Worm (Caenorhabditis elegans): ENCODE measurements around the gene try-1.

- TF ChIP-seq ama-1 (optimal IDR thresholded peaks at IDR 0.05) = no peak
- no peak for TF ChIP-seq elt-4 (tag; optimal IDR thresholded peaks at IDR 0.05)
- no peak for TF ChIP-seq odd-2 (tag; optimal IDR thresholded peaks at IDR 0.05)
- TF ChIP-seq ceh-30 (tag; optimal IDR thresholded peaks at IDR 0.05) = no peak
- no peak for TF ChIP-seq hlh-13 (GFP tag; optimal IDR thresholded peaks at IDR 0.05)
- TF ChIP-seq npax-4 (tag; optimal IDR thresholded peaks at IDR 0.05) = no peak
- no peak for TF ChIP-seq nhr-11 (tag; optimal IDR thresholded peaks at IDR 0.05)
- no peak for TF ChIP-seq fkh-10 (GFP tag; optimal IDR thresholded peaks at IDR 0.05)
- no peak for TF ChIP-seq ceh-19 (GFP tag; optimal IDR thresholded peaks at IDR 0.05)
- TF ChIP-seq ceh-45 (GFP tag; IDR thresholded peaks at IDR 0.05) = no peak
- TF ChIP-seq ref-2 (tag; optimal IDR thresholded peaks at IDR 0.05) = no peak
- no peak for TF ChIP-seq ztf-16 (tag; optimal IDR thresholded peaks at IDR 0.05)
- no peak for TF ChIP-seq unc-55 (GFP tag; optimal IDR thresholded peaks at IDR 0.05)
- no peak for TF ChIP-seq sox-4 (tag; optimal IDR thresholded peaks at IDR 0.05)
Measured at ce11 chrII:4934954-4935353, 14.4 kb downstream of the try-1 start, which contains the start of gene gst-30.
